Fruit fly (Drosophila melanogaster): ENCODE data around the gene Pcyt2.

DNA sequence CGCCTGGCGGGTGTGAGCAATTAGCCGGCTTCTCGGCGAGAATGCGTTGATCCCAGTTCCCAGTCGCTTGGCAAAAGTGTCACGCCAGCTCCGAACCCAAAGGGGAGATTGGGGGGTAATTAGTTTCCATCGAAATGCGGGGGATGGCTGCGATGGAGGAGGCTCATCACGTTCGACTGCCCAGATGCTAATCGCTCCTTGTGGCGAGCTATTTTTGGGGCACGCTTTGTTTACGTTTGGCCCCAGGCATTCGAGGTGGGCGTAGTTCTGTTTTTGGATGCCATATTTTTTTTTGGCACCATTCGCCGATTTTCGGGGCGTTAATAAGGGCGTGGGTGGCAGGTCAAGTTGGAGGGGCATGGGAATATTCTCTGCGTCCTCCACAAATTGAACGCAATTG lies 26.9 kb downstream of the Pcyt2 start:
- TF ChIP-seq inv (GFP tag; IDR thresholded peaks at IDR 0.05; ENCODE audit: partially characterized antibody): no peak
- TF ChIP-seq Dll (GFP tag; IDR thresholded peaks at IDR 0.05; ENCODE audit: partially characterized antibody): no peak
- no peak for TF ChIP-seq zf30C (GFP tag; optimal IDR thresholded peaks at IDR 0.05)
- no peak for TF ChIP-seq sens-2 (GFP tag; IDR thresholded peaks at IDR 0.05)
- TF ChIP-seq prd (optimal IDR thresholded peaks at IDR 0.05): no peak
- TF ChIP-seq prd (GFP tag; IDR thresholded peaks at IDR 0.05): no peak
- no peak for TF ChIP-seq CG8359 (GFP tag; optimal IDR thresholded peaks at IDR 0.05; ENCODE audit: borderline replicate concordance)
- TF ChIP-seq Aef1 (GFP tag; IDR thresholded peaks at IDR 0.05): no peak
- no peak for TF ChIP-seq CG17802 (tag; optimal IDR thresholded peaks at IDR 0.05)
- no peak for TF ChIP-seq CG8281 (tag; optimal IDR thresholded peaks at IDR 0.05)
- TF ChIP-seq tio (GFP tag; optimal IDR thresholded peaks at IDR 0.05): no peak
- no peak for TF ChIP-seq hth (optimal IDR thresholded peaks at IDR 0.05)
- TF ChIP-seq CG4328 (GFP tag; optimal IDR thresholded peaks at IDR 0.05): no peak
- no peak for TF ChIP-seq Side (GFP tag; optimal IDR thresholded peaks at IDR 0.05)

Measured in whole organism, embryonic.